Fruit fly (Drosophila melanogaster) whole organism, pupa: ENCODE results near the gene CG42542.

Experiments
- CG10348 ChIP-seq: fragments of 200-800 bp; sonication (Bioruptor generic); IDR thresholded peaks from 2 replicates; pipeline ENCODE4 v1.3.6; 2022; ENCODE audit warnings: missing biosample characterization, missing genetic modification characterization
- CG12605 ChIP-seq: fragments of 200-800 bp; sonication (Bioruptor generic); IDR thresholded peaks from 2 replicates; pipeline ENCODE4 v1.3.6; 2022; ENCODE audit warnings: missing biosample characterization, missing genetic modification characterization
- CG13204 ChIP-seq: fragments of 200-800 bp; sonication (Bioruptor generic); optimal IDR thresholded peaks from 2 replicates; lab custom pipeline; 2018; ENCODE audit warnings: missing biosample characterization, mild to moderate bottlenecking, missing genetic modification characterization, moderate library complexity
- CG14655 ChIP-seq: fragments of 200-800 bp; sonication (Bioruptor generic); optimal IDR thresholded peaks from 3 replicates; lab custom pipeline; 2017; ENCODE audit warnings: mild to moderate bottlenecking, missing biosample characterization, missing genetic modification reagents, missing genetic modification characterization
- CG15710 ChIP-seq: fragments of 200-800 bp; sonication (Bioruptor generic); optimal IDR thresholded peaks from 2 replicates; lab custom pipeline; 2018; ENCODE audit warnings: missing biosample characterization, mild to moderate bottlenecking, missing genetic modification characterization, moderate library complexity
- CG17806 ChIP-seq: fragments of 200-800 bp; sonication (Bioruptor generic); optimal IDR thresholded peaks from 2 replicates; lab custom pipeline; 2018; ENCODE audit warnings: missing biosample characterization, mild to moderate bottlenecking, missing genetic modification characterization, moderate library complexity
- CG32121 ChIP-seq: fragments of 200-800 bp; sonication (Bioruptor generic); IDR thresholded peaks from 2 replicates; pipeline ENCODE4 v1.3.6; 2022; ENCODE audit warnings: missing biosample characterization, missing genetic modification characterization
- CG34367 ChIP-seq: fragments of 200-800 bp; sonication (Bioruptor generic); optimal IDR thresholded peaks from 2 replicates; lab custom pipeline; 2018; ENCODE audit warnings: missing biosample characterization, mild to moderate bottlenecking, missing genetic modification characterization
- CG4496 ChIP-seq: fragments of 200-800 bp; sonication (Bioruptor generic); IDR thresholded peaks from 3 replicates; pipeline ENCODE4 v1.3.6; 2022; ENCODE audit warnings: missing biosample characterization, missing genetic modification characterization
- CG8159 ChIP-seq: fragments of 200-800 bp; sonication (Bioruptor generic); optimal IDR thresholded peaks from 3 replicates; lab custom pipeline; 2018; ENCODE audit warnings: missing biosample characterization, mild to moderate bottlenecking, missing genetic modification characterization, moderate library complexity
- CG8301 ChIP-seq: fragments of 200-800 bp; sonication (Bioruptor generic); optimal IDR thresholded peaks from 2 replicates; lab custom pipeline; 2018; ENCODE audit warnings: missing biosample characterization, mild to moderate bottlenecking, missing genetic modification characterization
- CG9948 ChIP-seq: fragments of 200-800 bp; sonication (Bioruptor generic); optimal IDR thresholded peaks from 2 replicates; lab custom pipeline; 2018; ENCODE audit warnings: missing biosample characterization, mild to moderate bottlenecking, missing genetic modification characterization, moderate library complexity
- D1 ChIP-seq: fragments of 200-800 bp; sonication (Bioruptor generic); optimal IDR thresholded peaks from 2 replicates; lab custom pipeline; 2018; ENCODE audit warnings: missing biosample characterization, mild to moderate bottlenecking, missing genetic modification characterization, moderate library complexity
- EcR ChIP-seq: fragments of 200-800 bp; sonication (Bioruptor generic); optimal IDR thresholded peaks from 3 replicates; lab custom pipeline; 2019; ENCODE audit warnings: missing biosample characterization, missing genetic modification characterization, mild to moderate bottlenecking, moderate library complexity, missing genetic modification reagents
- Ets98B ChIP-seq: fragments of 200-800 bp; sonication (Bioruptor generic); IDR thresholded peaks from 2 replicates; pipeline ENCODE4 v1.3.6; 2022; ENCODE audit warnings: missing biosample characterization, missing genetic modification characterization
- Pif1A ChIP-seq: fragments of 200-800 bp; sonication (Bioruptor generic); optimal IDR thresholded peaks from 3 replicates; lab custom pipeline; 2016; ENCODE audit warnings: missing biosample characterization, missing genetic modification characterization
- Pif1B ChIP-seq: fragments of 200-800 bp; sonication (Bioruptor generic); optimal IDR thresholded peaks from 3 replicates; lab custom pipeline; 2016; ENCODE audit warnings: missing biosample characterization, missing genetic modification characterization
- Snoo ChIP-seq: fragments of 200-800 bp; sonication (Bioruptor generic); optimal IDR thresholded peaks from 3 replicates; lab custom pipeline; 2017; ENCODE audit warnings: missing biosample characterization, mild to moderate bottlenecking, missing genetic modification characterization, inconsistent platforms
- fd96Ca ChIP-seq: fragments of 200-800 bp; sonication (Bioruptor generic); IDR thresholded peaks from 3 replicates; pipeline ENCODE4 v1.3.6; 2022; ENCODE audit warnings: missing biosample characterization, missing genetic modification characterization
- gl ChIP-seq: fragments of 200-800 bp; sonication (Bioruptor generic); optimal IDR thresholded peaks from 2 replicates; lab custom pipeline; 2018; ENCODE audit warnings: missing biosample characterization, mild to moderate bottlenecking, missing genetic modification characterization
- rn ChIP-seq: fragments of 200-800 bp; sonication (Bioruptor generic); IDR thresholded peaks from 2 replicates; pipeline ENCODE4 v1.3.6; 2022; ENCODE audit warnings: missing biosample characterization, missing genetic modification characterization

CG42542 gene

dm6 chr3R:15208712-15209499 is 12.5 kb downstream of the CG42542 start, which contains the start of the genes Spn88Eb and Mau2:
Gene Spn88Eb (minus strand): TSS chr3R:15208762.
Gene Mau2 (plus strand): TSS chr3R:15209204.
- TF ChIP-seq CG15710 (tag; lab: Kevin White, UChicago) (peak; percentile 32), CG17806 (tag; lab: Kevin White, UChicago) (no peak), EcR (GFP tag; lab: Kevin White, UChicago) (no peak), CG4496 (GFP tag; lab: Robert Waterston, UW) (peak; percentile 71), CG8301 (tag; lab: Kevin White, UChicago) (no peak), rn (GFP tag; lab: Robert Waterston, UW) (peak; percentile 32; the same call in 1 of the 2 replicates), CG10348 (GFP tag; lab: Robert Waterston, UW) (no peak), CG9948 (tag; lab: Kevin White, UChicago) (no peak), CG12605 (GFP tag; lab: Robert Waterston, UW) (no peak; the same call in 1 of the 2 replicates), Snoo (tag; lab: Kevin White, UChicago) (peak; percentile 34), CG8159 (no peak), Pif1A (GFP tag; lab: Kevin White, UChicago) (no peak), fd96Ca (peak; percentile 68; the same call in 2 of the 3 replicates), Ets98B (GFP tag; lab: Robert Waterston, UW) (peak; percentile 68), CG14655 (GFP tag; lab: Kevin White, UChicago) (no peak), gl (tag; lab: Kevin White, UChicago) (no peak), Pif1B (GFP tag; lab: Kevin White, UChicago) (no peak), D1 (tag; lab: Kevin White, UChicago) (no peak), CG13204 (no peak), CG32121 (GFP tag; lab: Robert Waterston, UW) (0 out of 2 replicates have a peak, but pooled peaks have one; percentile 24)

- TF ChIP-seq CG10348 (GFP tag; lab: Robert Waterston, UW): no peak
- no peak for TF ChIP-seq CG34367 (tag; lab: Kevin White, UChicago)
- TF ChIP-seq EcR (GFP tag; lab: Kevin White, UChicago): no peak
- no peak for TF ChIP-seq CG8159
- no peak for TF ChIP-seq CG17806 (tag; lab: Kevin White, UChicago)
- no peak for TF ChIP-seq CG8301 (tag; lab: Kevin White, UChicago)
- TF ChIP-seq Snoo (tag; lab: Kevin White, UChicago): no peak
- TF ChIP-seq Pif1A (GFP tag; lab: Kevin White, UChicago): no peak
These were observed 17.1 kb downstream of the CG42542 start, which contains the start of the genes CG6654 and CG4210 for dm6 chr3R:15213362-15213989. Gene CG6654 (minus strand): TSS chr3R:15213658. Gene CG4210 (plus strand): TSS chr3R:15213974.

- TF ChIP-seq Pif1A (GFP tag; lab: Kevin White, UChicago) (no peak), gl (tag; lab: Kevin White, UChicago) (peak; percentile 77), CG34367 (tag; lab: Kevin White, UChicago) (no peak), CG9948 (tag; lab: Kevin White, UChicago) (peak; percentile 86), fd96Ca (peak; percentile 96), Snoo (tag; lab: Kevin White, UChicago) (peak; percentile 95), D1 (tag; lab: Kevin White, UChicago) (no peak), CG12605 (GFP tag; lab: Robert Waterston, UW) (peak; percentile 97), rn (GFP tag; lab: Robert Waterston, UW) (peak; percentile 98), CG4496 (GFP tag; lab: Robert Waterston, UW) (peak; percentile 99), CG8159 (peak; percentile 93), EcR (GFP tag; lab: Kevin White, UChicago) (no peak), CG17806 (tag; lab: Kevin White, UChicago) (peak; percentile 92), CG15710 (tag; lab: Kevin White, UChicago) (peak; percentile 66), CG32121 (GFP tag; lab: Robert Waterston, UW) (peak; percentile 97), CG8301 (tag; lab: Kevin White, UChicago) (peak; percentile 90), Ets98B (GFP tag; lab: Robert Waterston, UW) (peak; percentile 98)
These were observed 22.6 kb downstream of the CG42542 start, which contains the start of the genes SIDL and CG12241 for dm6 chr3R:15218824-15219576. Gene SIDL (minus strand): TSS chr3R:15218874. Gene CG12241 (plus strand): TSS chr3R:15219256.

- no peak for TF ChIP-seq CG8301 (tag; lab: Kevin White, UChicago)
- TF ChIP-seq Snoo (tag; lab: Kevin White, UChicago): no peak
- no peak for TF ChIP-seq rn (GFP tag; lab: Robert Waterston, UW)
- no peak for TF ChIP-seq CG15710 (tag; lab: Kevin White, UChicago)
- no peak for TF ChIP-seq CG10348 (GFP tag; lab: Robert Waterston, UW)
- no peak for TF ChIP-seq Ets98B (GFP tag; lab: Robert Waterston, UW)
- no peak for TF ChIP-seq Pif1B (GFP tag; lab: Kevin White, UChicago)
- TF ChIP-seq gl (tag; lab: Kevin White, UChicago): no peak
- no peak for TF ChIP-seq fd96Ca
- TF ChIP-seq CG8159: no peak
- TF ChIP-seq Pif1A (GFP tag; lab: Kevin White, UChicago): no peak
- TF ChIP-seq CG17806 (tag; lab: Kevin White, UChicago): no peak
These were observed 26.6 kb downstream of the CG42542 start, which contains the start of gene Polr2G for dm6 chr3R:15222973-15223372. Gene Polr2G (minus strand): TSS chr3R:15223180.
